Worm (Caenorhabditis elegans) whole organism, L1 larva: Measurements from ENCODE around the gene srd-32.

ENCODE experiments used
- C04F5.9 ChIP-seq: sonication (generic microtip); optimal IDR thresholded peaks from 2 replicates; lab custom pipeline; 2016; ENCODE audit warnings: missing genetic modification characterization, missing compliant biosample characterization
- C34B4.2 ChIP-seq: sonication (generic microtip); optimal IDR thresholded peaks from 2 replicates; lab custom pipeline; 2017; ENCODE audit warnings: mild to moderate bottlenecking, missing genetic modification characterization, missing compliant biosample characterization
- Y116A8C.19 ChIP-seq: sonication (generic microtip); optimal IDR thresholded peaks from 2 replicates; lab custom pipeline; 2016; ENCODE audit warnings: missing compliant biosample characterization, missing genetic modification characterization, borderline replicate concordance
- aly-2 ChIP-seq: fragments of 150-350 bp; optimal IDR thresholded peaks from 2 replicates; lab custom pipeline; 2014; ENCODE audit warnings: missing biosample characterization, missing genetic modification characterization
- ceh-8 ChIP-seq: fragments of 200-800 bp; sonication (Bioruptor generic); optimal IDR thresholded peaks from 2 replicates; lab custom pipeline; 2018; ENCODE audit warnings: mild to moderate bottlenecking, missing genetic modification characterization, moderate library complexity, missing compliant biosample characterization
- ceh-82 ChIP-seq, 3 experiments: fragments of 150-350 bp in 1 of 3; sonication (generic microtip) in 2 of 3; optimal IDR thresholded peaks; 2 replicates each; lab custom pipeline; 2014 to 2017; ENCODE audit warnings: missing biosample characterization in 3 of 3, missing genetic modification characterization in 3 of 3
- ces-1 ChIP-seq: fragments of 150-350 bp; optimal IDR thresholded peaks from 2 replicates; lab custom pipeline; 2014; ENCODE audit warnings: missing biosample characterization, missing genetic modification reagents, missing genetic modification characterization
- dsc-1 ChIP-seq: sonication (generic microtip); optimal IDR thresholded peaks from 2 replicates; lab custom pipeline; 2016; ENCODE audit warnings: mild to moderate bottlenecking, missing genetic modification characterization, missing compliant biosample characterization
- efl-1 ChIP-seq, 4 experiments: fragments of 150-350 bp; optimal IDR thresholded peaks in 3 of 4; peaks in 1 of 4; 1 replicate in 1 of 4; 2 replicates in 3 of 4; lab custom pipeline; 2014; ENCODE audit warnings: missing biosample characterization in 2 of 4, missing genetic modification characterization in 2 of 4, missing genetic modification reagents in 2 of 4
- efl-3 ChIP-seq: fragments of 200-800 bp; sonication (Bioruptor generic); optimal IDR thresholded peaks from 2 replicates; lab custom pipeline; 2018; ENCODE audit warnings: mild to moderate bottlenecking, missing genetic modification characterization, missing compliant biosample characterization
- elt-2 ChIP-seq: sonication (generic microtip); optimal IDR thresholded peaks from 2 replicates; lab custom pipeline; 2016; ENCODE audit warnings: missing genetic modification characterization, mild to moderate bottlenecking, inconsistent platforms, missing compliant biosample characterization, missing genetic modification reagents
- elt-3 ChIP-seq, 6 experiments: fragments of 150-350 bp in 1 of 6; sonication (generic microtip); optimal IDR thresholded peaks; 2 replicates each; lab custom pipeline; 2017 to 2018; ENCODE audit warnings: missing biosample characterization in 6 of 6, missing genetic modification characterization in 6 of 6, inconsistent platforms in 1 of 6
- ets-5 ChIP-seq: fragments of 200-800 bp; sonication (Bioruptor generic); IDR thresholded peaks from 2 replicates; pipeline ENCODE4 v1.3.6; 2022; ENCODE audit warnings: missing genetic modification characterization, missing compliant biosample characterization
- fos-1 ChIP-seq: fragments of 150-350 bp; optimal IDR thresholded peaks from 2 replicates; lab custom pipeline; 2014; ENCODE audit warnings: missing biosample characterization, missing genetic modification characterization
- hlh-17 ChIP-seq: fragments of 200-800 bp; sonication (Bioruptor generic); optimal IDR thresholded peaks from 2 replicates; lab custom pipeline; 2018; ENCODE audit warnings: missing genetic modification characterization, mild to moderate bottlenecking, missing compliant biosample characterization, moderate library complexity, borderline replicate concordance
- irx-1 ChIP-seq: sonication (generic microtip); optimal IDR thresholded peaks from 2 replicates; lab custom pipeline; 2016; ENCODE audit warnings: missing genetic modification characterization, missing compliant biosample characterization
- isw-1 ChIP-seq: fragments of 200-800 bp; sonication (Bioruptor generic); IDR thresholded peaks from 2 replicates; pipeline ENCODE4 v1.3.6; 2022; ENCODE audit warnings: missing genetic modification characterization, missing compliant biosample characterization
- jun-1 ChIP-seq: fragments of 150-350 bp; optimal IDR thresholded peaks from 2 replicates; lab custom pipeline; 2014; ENCODE audit warnings: missing biosample characterization, missing genetic modification reagents, missing genetic modification characterization
- lin-13 ChIP-seq: fragments of 150-350 bp; optimal IDR thresholded peaks from 2 replicates; lab custom pipeline; 2014; ENCODE audit warnings: missing biosample characterization, missing genetic modification reagents, missing genetic modification characterization
- lin-14 ChIP-seq: fragments of 200-800 bp; sonication (Bioruptor generic); optimal IDR thresholded peaks from 2 replicates; lab custom pipeline; 2018; ENCODE audit warnings: mild to moderate bottlenecking, missing genetic modification characterization, moderate library complexity, missing compliant biosample characterization
- lir-3 ChIP-seq: sonication (generic microtip); optimal IDR thresholded peaks from 2 replicates; lab custom pipeline; 2016; ENCODE audit warnings: mild to moderate bottlenecking, missing genetic modification characterization, moderate library complexity, missing compliant biosample characterization; ENCODE audit not compliant: poor library complexity
- lsy-2 ChIP-seq, 2 experiments: fragments of 150-350 bp; optimal IDR thresholded peaks; 2 replicates each; lab custom pipeline; 2014; ENCODE audit warnings: missing biosample characterization in 2 of 2, missing genetic modification characterization in 2 of 2
- mep-1 ChIP-seq: fragments of 150-350 bp; optimal IDR thresholded peaks from 2 replicates; lab custom pipeline; 2014; ENCODE audit warnings: missing biosample characterization, missing genetic modification characterization
- nhr-12 ChIP-seq: sonication (generic microtip); optimal IDR thresholded peaks from 2 replicates; lab custom pipeline; 2017; ENCODE audit warnings: missing biosample characterization, missing genetic modification characterization
- nhr-19 ChIP-seq: fragments of 200-800 bp; sonication (Bioruptor generic); conservative IDR thresholded peaks from 2 replicates; pipeline ENCODE4 v1.3.6; 2022; ENCODE audit warnings: missing genetic modification characterization, missing compliant biosample characterization
- nhr-20 ChIP-seq: sonication (generic microtip); optimal IDR thresholded peaks from 2 replicates; lab custom pipeline; 2016; ENCODE audit warnings: mild to moderate bottlenecking, missing genetic modification characterization, missing compliant biosample characterization
- nhr-47 ChIP-seq: sonication (generic microtip); optimal IDR thresholded peaks from 2 replicates; lab custom pipeline; 2016; ENCODE audit warnings: mild to moderate bottlenecking, missing genetic modification characterization, moderate library complexity, missing compliant biosample characterization
- nhr-71 ChIP-seq: sonication (generic microtip); optimal IDR thresholded peaks from 2 replicates; lab custom pipeline; 2016; ENCODE audit warnings: mild to moderate bottlenecking, missing genetic modification characterization, moderate library complexity, missing compliant biosample characterization
- nhr-76 ChIP-seq: sonication (generic microtip); optimal IDR thresholded peaks from 2 replicates; lab custom pipeline; 2017; ENCODE audit warnings: missing biosample characterization, missing genetic modification characterization
- nhr-85 ChIP-seq: sonication (generic microtip); peaks from one replicate; lab custom pipeline; 2016; ENCODE audit warnings: missing genetic modification characterization, inconsistent platforms, missing compliant biosample characterization
- pax-3 ChIP-seq: fragments of 200-800 bp; sonication (Bioruptor generic); optimal IDR thresholded peaks from 2 replicates; lab custom pipeline; 2018; ENCODE audit warnings: mild to moderate bottlenecking, missing genetic modification characterization, moderate library complexity, missing compliant biosample characterization
- pqm-1 ChIP-seq: sonication (generic microtip); optimal IDR thresholded peaks from 3 replicates; lab custom pipeline; 2017; ENCODE audit warnings: missing biosample characterization, missing genetic modification characterization
- sptf-1 ChIP-seq: fragments of 150-350 bp; optimal IDR thresholded peaks from 2 replicates; lab custom pipeline; 2014; ENCODE audit warnings: missing biosample characterization, missing genetic modification characterization
- sup-37 ChIP-seq: fragments of 200-800 bp; sonication (Bioruptor generic); optimal IDR thresholded peaks from 2 replicates; lab custom pipeline; 2018; ENCODE audit warnings: mild to moderate bottlenecking, missing genetic modification characterization, missing compliant biosample characterization
- swsn-7 ChIP-seq: sonication (generic microtip); optimal IDR thresholded peaks from 2 replicates; lab custom pipeline; 2016; ENCODE audit warnings: missing genetic modification characterization, missing compliant biosample characterization
- tbx-2 ChIP-seq: sonication (generic microtip); optimal IDR thresholded peaks from 2 replicates; lab custom pipeline; 2016; ENCODE audit warnings: missing genetic modification characterization, missing compliant biosample characterization
- tlp-1 ChIP-seq: fragments of 150-350 bp; optimal IDR thresholded peaks from 2 replicates; lab custom pipeline; 2014; ENCODE audit warnings: missing biosample characterization, missing genetic modification characterization
- unc-30 ChIP-seq: sonication (generic microtip); optimal IDR thresholded peaks from 2 replicates; lab custom pipeline; 2017; ENCODE audit warnings: missing biosample characterization, missing genetic modification characterization
- unc-86 ChIP-seq: sonication (generic microtip); optimal IDR thresholded peaks from 2 replicates; lab custom pipeline; 2016; ENCODE audit warnings: missing genetic modification characterization, missing compliant biosample characterization
- xbp-1 ChIP-seq: sonication (generic microtip); optimal IDR thresholded peaks from 2 replicates; lab custom pipeline; 2016; ENCODE audit warnings: missing genetic modification characterization, missing compliant biosample characterization
- ztf-4 ChIP-seq: fragments of 150-350 bp; optimal IDR thresholded peaks from 2 replicates; lab custom pipeline; 2014; ENCODE audit warnings: missing biosample characterization, missing genetic modification characterization

srd-32 gene

DNA sequence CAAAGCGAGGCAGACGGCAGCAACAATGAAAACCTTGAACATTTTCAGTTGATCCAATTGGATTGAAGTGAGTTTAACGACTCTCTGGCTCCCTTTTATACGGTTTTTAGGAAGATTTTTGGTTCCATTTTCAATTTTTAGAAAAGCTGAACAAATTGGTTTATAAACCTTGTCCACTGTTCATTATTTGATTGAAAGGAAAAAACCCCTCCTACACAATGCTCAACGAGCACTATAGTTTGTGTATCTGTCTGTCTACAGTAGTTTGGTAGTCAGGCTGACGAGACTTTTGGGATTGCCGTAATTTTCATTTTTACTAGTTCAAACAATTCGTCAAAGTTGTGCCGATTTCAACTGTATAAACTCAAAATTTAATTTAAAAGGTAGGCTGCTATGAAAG is 13.8 kb downstream of the srd-32 start, which contains the start of gene T19H12.15:
Gene T19H12.15, minus strand, starts transcription at position 101 of the 400 bp plus-strand sequence.
- no peak for TF ChIP-seq lin-13 (GFP tag; lab: Kevin White, UChicago)
- no peak for TF ChIP-seq nhr-71
- no peak for TF ChIP-seq nhr-76 (tag; lab: Kevin White, UChicago)
- no peak for TF ChIP-seq ces-1 (GFP tag; lab: Kevin White, UChicago)
- TF ChIP-seq elt-2 (tag; lab: Kevin White, UChicago): no peak
- TF ChIP-seq elt-3 (tag; optimal IDR thresholded peaks at IDR 0.05; lab: Kevin White, UChicago): no peak
- no peak for TF ChIP-seq tlp-1
- TF ChIP-seq nhr-47 (tag; lab: Kevin White, UChicago): no peak
- TF ChIP-seq lin-14 (GFP tag; lab: Kevin White, UChicago): no peak
- no peak for TF ChIP-seq nhr-19 (GFP tag; lab: Robert Waterston, UW)
- TF ChIP-seq ceh-8 (GFP tag; lab: Kevin White, UChicago): no peak
- TF ChIP-seq ztf-4 (tag; lab: Kevin White, UChicago): no peak
- no peak for TF ChIP-seq efl-3
- TF ChIP-seq irx-1 (tag; lab: Kevin White, UChicago): no peak
- no peak for TF ChIP-seq lir-3 (tag; lab: Kevin White, UChicago)
- no peak for TF ChIP-seq C34B4.2

DNA sequence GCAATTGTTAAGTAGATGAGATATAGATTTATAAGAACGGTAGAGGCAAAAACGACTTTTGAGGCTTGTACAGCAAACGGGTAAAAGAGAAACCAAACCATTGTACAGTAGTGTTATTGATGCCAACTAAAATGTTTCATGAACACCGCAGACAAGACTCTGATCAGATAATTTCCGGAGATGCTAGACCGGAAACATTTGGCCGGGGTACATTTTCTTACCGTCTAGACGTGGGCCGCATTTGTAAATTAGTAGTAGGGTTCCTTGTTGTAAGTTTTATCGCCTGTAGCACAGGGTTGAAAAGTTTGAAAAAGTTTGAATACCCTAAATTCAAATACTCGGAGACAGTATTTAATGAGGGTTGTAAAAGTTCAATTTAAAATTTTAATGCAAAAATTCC is 15.9 kb downstream of the srd-32 start, which contains the start of gene str-32:
Gene str-32, minus strand, starts transcription at position 101 of the 400 bp plus-strand sequence.
- TF ChIP-seq swsn-7 (no peak), ets-5 (no peak), lsy-2 (tag; optimal IDR thresholded peaks at IDR 0.05; lab: Kevin White, UChicago) (no peak), nhr-20 (tag; lab: Kevin White, UChicago) (no peak), tbx-2 (tag; lab: Kevin White, UChicago) (no peak), efl-1 (optimal IDR thresholded peaks at IDR 0.05; lab: Kevin White, UChicago) (no peak), efl-1 (GFP tag; optimal IDR thresholded peaks at IDR 0.05 in 1 of 2; lab: Kevin White, UChicago) (no peak), ceh-82 (tag; optimal IDR thresholded peaks at IDR 0.05; lab: Kevin White, UChicago) (no peak), nhr-85 (tag; lab: Kevin White, UChicago) (no peak), unc-86 (tag; lab: Kevin White, UChicago) (no peak), sup-37 (GFP tag; lab: Kevin White, UChicago) (no peak), sptf-1 (tag; lab: Kevin White, UChicago) (no peak), xbp-1 (tag; lab: Kevin White, UChicago) (no peak), hlh-17 (no peak), unc-30 (tag; lab: Kevin White, UChicago) (no peak), elt-2 (tag; lab: Kevin White, UChicago) (no peak), pax-3 (tag; lab: Kevin White, UChicago) (no peak), aly-2 (no peak), C04F5.9 (tag; lab: Kevin White, UChicago) (no peak)

DNA sequence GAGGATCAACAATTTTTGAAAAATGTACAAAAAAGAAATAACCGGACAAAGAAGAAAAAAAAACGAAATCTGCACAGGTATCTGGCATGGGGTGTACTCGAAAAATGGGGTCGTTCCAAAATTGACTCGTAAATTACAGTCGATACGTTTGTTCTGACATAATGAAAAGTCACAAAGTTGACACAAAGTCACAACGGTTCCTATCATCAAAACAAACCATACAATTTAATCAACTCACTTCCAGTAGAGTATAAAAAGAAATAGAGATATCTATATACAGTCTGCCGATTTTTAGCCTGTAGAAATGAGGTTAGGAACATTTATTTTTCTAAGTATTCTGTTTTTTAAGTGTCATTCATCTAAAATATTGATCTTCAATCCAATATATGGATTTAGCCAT is 19.0 kb downstream of the srd-32 start, which contains the start of gene T19H12.12:
Gene T19H12.12, plus strand, starts transcription at position 301 of the 400 bp plus-strand sequence.
- no peak for TF ChIP-seq elt-2 (tag; lab: Kevin White, UChicago)
- no peak for TF ChIP-seq ztf-4 (tag; lab: Kevin White, UChicago)
- no peak for TF ChIP-seq ces-1 (GFP tag; lab: Kevin White, UChicago)
- no peak for TF ChIP-seq nhr-85 (tag; lab: Kevin White, UChicago)
- TF ChIP-seq Y116A8C.19 (tag; lab: Kevin White, UChicago): no peak
- no peak for TF ChIP-seq jun-1 (tag; lab: Kevin White, UChicago)
- TF ChIP-seq fos-1: no peak
- TF ChIP-seq lin-14 (GFP tag; lab: Kevin White, UChicago): no peak

ce11 chrV:4885372-4885771 is 19.9 kb downstream of the srd-32 start, which contains the start of gene T19H12.3:
Gene T19H12.3 (plus strand): TSS chrV:4885672.
- TF ChIP-seq elt-2 (tag; lab: Kevin White, UChicago): no peak
- TF ChIP-seq nhr-12 (tag; lab: Kevin White, UChicago): no peak
- TF ChIP-seq isw-1 (GFP tag; lab: Robert Waterston, UW): no peak
- TF ChIP-seq nhr-47 (tag; lab: Kevin White, UChicago): no peak
- TF ChIP-seq dsc-1: no peak
- TF ChIP-seq mep-1: no peak
- no peak for TF ChIP-seq pqm-1
- TF ChIP-seq hlh-17: no peak
